Worm (Caenorhabditis elegans) whole organism, midembryonic: ENCODE measurements around the gene C32B5.13.

ENCODE experiments used
- T22C8.4 ChIP-seq: fragments of 200-800 bp; sonication (Bioruptor generic); IDR thresholded peaks from 2 replicates; pipeline ENCODE4 v1.3.6; 2022; ENCODE audit warnings: missing genetic modification characterization, missing compliant biosample characterization
- cog-1 ChIP-seq: sonication (generic microtip); optimal IDR thresholded peaks from 2 replicates; lab custom pipeline; 2016; ENCODE audit warnings: missing genetic modification characterization, missing compliant biosample characterization
- flt-1 ChIP-seq: fragments of 200-800 bp; sonication (Bioruptor generic); IDR thresholded peaks from 2 replicates; pipeline ENCODE4 v1.3.6; 2022; ENCODE audit warnings: missing genetic modification characterization, missing compliant biosample characterization
- klf-2 ChIP-seq: fragments of 200-800 bp; sonication (Bioruptor generic); conservative IDR thresholded peaks from 2 replicates; pipeline ENCODE4 v1.3.6; 2022; ENCODE audit warnings: missing genetic modification reagents, missing genetic modification characterization, missing compliant biosample characterization
- med-1 ChIP-seq: sonication (generic microtip); optimal IDR thresholded peaks from 2 replicates; lab custom pipeline; 2017; ENCODE audit warnings: missing genetic modification characterization, mild to moderate bottlenecking, missing compliant biosample characterization, antibody characterized with exemption, missing genetic modification reagents; ENCODE audit not compliant: insufficient read depth
- ref-1 ChIP-seq: fragments of 200-800 bp; sonication (Bioruptor generic); conservative IDR thresholded peaks from 2 replicates; pipeline ENCODE4 v1.3.6; 2022; ENCODE audit warnings: missing genetic modification reagents, missing genetic modification characterization, missing compliant biosample characterization
- tab-1 ChIP-seq: fragments of 200-800 bp; sonication (Bioruptor generic); IDR thresholded peaks from 2 replicates; pipeline ENCODE4 v1.3.6; 2022; ENCODE audit warnings: missing genetic modification characterization, missing compliant biosample characterization
- ztf-23 ChIP-seq: fragments of 200-800 bp; sonication (Bioruptor generic); IDR thresholded peaks from 2 replicates; pipeline ENCODE4 v1.3.6; 2022; ENCODE audit warnings: missing genetic modification reagents, missing genetic modification characterization, missing compliant biosample characterization
- ztf-29 ChIP-seq: fragments of 200-800 bp; sonication (Bioruptor generic); IDR thresholded peaks from 2 replicates; pipeline ENCODE4 v1.3.6; 2022; ENCODE audit warnings: missing genetic modification reagents, missing genetic modification characterization, missing compliant biosample characterization

ce11 chrII:999493-999892 is 37.6 kb upstream of the C32B5.13 start, which contains the start of gene fbxb-29:
- TF ChIP-seq tab-1 (GFP tag; lab: Robert Waterston, UW) (no peak), klf-2 (no peak), ref-1 (GFP tag; lab: Robert Waterston, UW) (no peak), med-1 (GFP tag; lab: Kevin White, UChicago) (no peak), T22C8.4 (GFP tag; lab: Robert Waterston, UW) (no peak), flt-1 (GFP tag; lab: Robert Waterston, UW) (no peak), cog-1 (tag; lab: Kevin White, UChicago) (no peak), ztf-23 (GFP tag; lab: Robert Waterston, UW) (no peak), ztf-29 (GFP tag; lab: Robert Waterston, UW) (no peak)
